Worm (Caenorhabditis elegans) whole organism, L2 larva: ENCODE data around the gene fbxa-10.

Experiments used
- C34F6.9 ChIP-seq: fragments of 150-350 bp; optimal IDR thresholded peaks from 2 replicates; lab custom pipeline; 2014; ENCODE audit warnings: missing biosample characterization, missing genetic modification characterization
- R02D3.7 ChIP-seq: fragments of 150-350 bp; optimal IDR thresholded peaks from 2 replicates; lab custom pipeline; 2014; ENCODE audit warnings: missing biosample characterization, missing genetic modification characterization
- ZK546.5 ChIP-seq: sonication (generic microtip); optimal IDR thresholded peaks from 2 replicates; lab custom pipeline; 2017; ENCODE audit warnings: missing biosample characterization, missing genetic modification characterization
- alr-1 ChIP-seq: fragments of 150-350 bp; optimal IDR thresholded peaks from 2 replicates; lab custom pipeline; 2014; ENCODE audit warnings: missing biosample characterization, missing genetic modification characterization
- ama-1 ChIP-seq: fragments of 150-350 bp; optimal IDR thresholded peaks from 2 replicates; lab custom pipeline; 2018; ENCODE audit warnings: inconsistent platforms
- blmp-1 ChIP-seq: sonication (generic microtip); optimal IDR thresholded peaks from 2 replicates; lab custom pipeline; 2017; ENCODE audit warnings: missing genetic modification characterization, mild to moderate bottlenecking, missing compliant biosample characterization, antibody characterized with exemption, moderate library complexity; ENCODE audit not compliant: insufficient read depth
- ceh-16 ChIP-seq: fragments of 150-350 bp; optimal IDR thresholded peaks from 2 replicates; lab custom pipeline; 2014; ENCODE audit warnings: missing biosample characterization, missing genetic modification characterization
- ceh-82 ChIP-seq: fragments of 150-350 bp; optimal IDR thresholded peaks from 2 replicates; lab custom pipeline; 2014; ENCODE audit warnings: missing biosample characterization, missing genetic modification characterization
- crh-2 ChIP-seq: sonication (generic microtip); optimal IDR thresholded peaks from 2 replicates; lab custom pipeline; 2017; ENCODE audit warnings: missing biosample characterization, missing genetic modification characterization
- dmd-4 ChIP-seq: sonication (generic microtip); optimal IDR thresholded peaks from 2 replicates; lab custom pipeline; 2017; ENCODE audit warnings: missing biosample characterization, missing genetic modification characterization
- egl-27 ChIP-seq: sonication (generic microtip); optimal IDR thresholded peaks from 3 replicates; lab custom pipeline; 2017; ENCODE audit warnings: missing biosample characterization, missing genetic modification reagents, missing genetic modification characterization
- elt-1 ChIP-seq: fragments of 150-350 bp; optimal IDR thresholded peaks from 2 replicates; lab custom pipeline; 2014; ENCODE audit warnings: missing biosample characterization, missing genetic modification characterization
- fos-1 ChIP-seq: fragments of 150-350 bp; optimal IDR thresholded peaks from 2 replicates; lab custom pipeline; 2014; ENCODE audit warnings: missing biosample characterization, missing genetic modification characterization
- gmeb-1 ChIP-seq: fragments of 150-350 bp; optimal IDR thresholded peaks from 2 replicates; lab custom pipeline; 2014; ENCODE audit warnings: missing biosample characterization, missing genetic modification characterization
- lin-13 ChIP-seq: fragments of 150-350 bp; optimal IDR thresholded peaks from 2 replicates; lab custom pipeline; 2014; ENCODE audit warnings: missing biosample characterization, missing genetic modification reagents, missing genetic modification characterization
- lin-39 ChIP-seq: fragments of 150-350 bp; optimal IDR thresholded peaks from 2 replicates; lab custom pipeline; 2014; ENCODE audit warnings: missing biosample characterization, missing genetic modification reagents, missing genetic modification characterization
- lsy-2 ChIP-seq, 2 experiments: fragments of 150-350 bp in 1 of 2; sonication (generic microtip) in 1 of 2; optimal IDR thresholded peaks; 2 replicates each; lab custom pipeline; 2014 to 2017; ENCODE audit warnings: missing biosample characterization in 2 of 2, missing genetic modification characterization in 2 of 2
- mab-5 ChIP-seq: fragments of 150-350 bp; optimal IDR thresholded peaks from 2 replicates; lab custom pipeline; 2014; ENCODE audit warnings: missing biosample characterization, missing genetic modification characterization
- mbf-1 ChIP-seq: sonication (generic microtip); optimal IDR thresholded peaks from 2 replicates; lab custom pipeline; 2017; ENCODE audit warnings: missing biosample characterization, missing genetic modification characterization
- nhr-10 ChIP-seq: sonication (generic microtip); optimal IDR thresholded peaks from 2 replicates; lab custom pipeline; 2017; ENCODE audit warnings: missing biosample characterization, missing genetic modification characterization
- nhr-12 ChIP-seq: fragments of 150-350 bp; optimal IDR thresholded peaks from 2 replicates; lab custom pipeline; 2014; ENCODE audit warnings: missing biosample characterization, missing genetic modification characterization
- nhr-129 ChIP-seq: fragments of 150-350 bp; optimal IDR thresholded peaks from 2 replicates; lab custom pipeline; 2014; ENCODE audit warnings: missing biosample characterization, missing genetic modification characterization
- nhr-21 ChIP-seq: fragments of 150-350 bp; optimal IDR thresholded peaks from 2 replicates; lab custom pipeline; 2014; ENCODE audit warnings: missing biosample characterization, missing genetic modification characterization
- nhr-23 ChIP-seq: fragments of 150-350 bp; optimal IDR thresholded peaks from 2 replicates; lab custom pipeline; 2014; ENCODE audit warnings: missing biosample characterization, missing genetic modification reagents, missing genetic modification characterization
- nhr-237 ChIP-seq: fragments of 150-350 bp; optimal IDR thresholded peaks from 2 replicates; lab custom pipeline; 2014; ENCODE audit warnings: missing biosample characterization, missing genetic modification characterization
- nhr-25 ChIP-seq: fragments of 150-350 bp; sonication (generic microtip); optimal IDR thresholded peaks from 3 replicates; lab custom pipeline; 2014; ENCODE audit warnings: missing biosample characterization, missing genetic modification characterization
- nhr-6 ChIP-seq: fragments of 150-350 bp; optimal IDR thresholded peaks from 2 replicates; lab custom pipeline; 2014; ENCODE audit warnings: missing biosample characterization, missing genetic modification characterization
- nhr-77 ChIP-seq: fragments of 150-350 bp; optimal IDR thresholded peaks from 2 replicates; lab custom pipeline; 2014; ENCODE audit warnings: missing biosample characterization, missing genetic modification characterization
- peb-1 ChIP-seq: fragments of 150-350 bp; optimal IDR thresholded peaks from 2 replicates; lab custom pipeline; 2014; ENCODE audit warnings: missing biosample characterization, missing genetic modification characterization
- sem-4 ChIP-seq: fragments of 150-350 bp; optimal IDR thresholded peaks from 2 replicates; lab custom pipeline; 2014; ENCODE audit warnings: missing biosample characterization, missing genetic modification reagents, missing genetic modification characterization
- skn-1 ChIP-seq: sonication (generic microtip); optimal IDR thresholded peaks from 2 replicates; lab custom pipeline; 2017; ENCODE audit warnings: missing biosample characterization, missing genetic modification characterization
- sma-9 ChIP-seq, 2 experiments: fragments of 150-350 bp in 1 of 2; sonication (generic microtip) in 1 of 2; optimal IDR thresholded peaks; 2 replicates each; lab custom pipeline; 2014 to 2016; ENCODE audit warnings: missing genetic modification characterization in 2 of 2, mild to moderate bottlenecking in 1 of 2, missing biosample characterization in 1 of 2, missing compliant biosample characterization in 1 of 2, missing genetic modification reagents in 1 of 2, moderate library complexity in 1 of 2
- unc-39 ChIP-seq: fragments of 150-350 bp; optimal IDR thresholded peaks from 2 replicates; lab custom pipeline; 2014; ENCODE audit warnings: missing biosample characterization, missing genetic modification characterization
- unc-55 ChIP-seq: fragments of 150-350 bp; sonication (generic microtip); optimal IDR thresholded peaks from 3 replicates; lab custom pipeline; 2014; ENCODE audit warnings: missing biosample characterization, missing genetic modification reagents, missing genetic modification characterization
- unc-62 ChIP-seq: fragments of 150-350 bp; optimal IDR thresholded peaks from 2 replicates; lab custom pipeline; 2014; ENCODE audit warnings: missing biosample characterization, missing genetic modification reagents, missing genetic modification characterization
- zag-1 ChIP-seq: fragments of 150-350 bp; optimal IDR thresholded peaks from 2 replicates; lab custom pipeline; 2014; ENCODE audit warnings: missing biosample characterization, missing genetic modification characterization
- ztf-1 ChIP-seq: fragments of 200-800 bp; sonication (Bioruptor generic); conservative IDR thresholded peaks from 2 replicates; pipeline ENCODE4 v1.3.6; 2022; ENCODE audit warnings: missing genetic modification characterization, missing compliant biosample characterization
- ztf-4 ChIP-seq: fragments of 150-350 bp; optimal IDR thresholded peaks from 2 replicates; lab custom pipeline; 2014; ENCODE audit warnings: missing biosample characterization, missing genetic modification characterization

fbxa-10 gene

ce11 chrIII:950472-950871 is 1.7 kb upstream of the fbxa-10 start, which contains the start of the genes fbxa-67 and fbxa-11:
TSS of gene fbxa-67 (minus strand) at chrIII:950670.
TSS of gene fbxa-11 (plus strand) at chrIII:950869.
- TF ChIP-seq crh-2 (tag; lab: Kevin White, UChicago) (no peak), nhr-21 (no peak), ceh-82 (no peak), R02D3.7 (tag; lab: Kevin White, UChicago) (no peak), egl-27 (tag; lab: Kevin White, UChicago) (no peak), ztf-4 (tag; lab: Kevin White, UChicago) (no peak), unc-55 (GFP tag; lab: Kevin White, UChicago) (peak; percentile 59), nhr-25 (tag; lab: Kevin White, UChicago) (no peak), fos-1 (tag; lab: Kevin White, UChicago) (no peak), unc-39 (no peak), nhr-129 (tag; lab: Kevin White, UChicago) (no peak), C34F6.9 (tag; lab: Kevin White, UChicago) (peak; percentile 39), blmp-1 (tag; lab: Kevin White, UChicago) (no peak), nhr-77 (tag; lab: Kevin White, UChicago) (no peak), nhr-237 (tag; lab: Kevin White, UChicago) (no peak), ceh-16 (tag; lab: Kevin White, UChicago) (no peak), ztf-1 (GFP tag; lab: Robert Waterston, UW) (no peak), elt-1 (tag; lab: Kevin White, UChicago) (no peak), nhr-6 (tag; lab: Kevin White, UChicago) (no peak), nhr-10 (tag; lab: Kevin White, UChicago) (no peak), lin-13 (GFP tag; lab: Kevin White, UChicago) (peak; percentile 2), ZK546.5 (tag; lab: Kevin White, UChicago) (no peak), nhr-23 (tag; lab: Kevin White, UChicago) (no peak), skn-1 (tag; lab: Kevin White, UChicago) (no peak), nhr-12 (no peak), lsy-2 (tag; optimal IDR thresholded peaks at IDR 0.05; lab: Kevin White, UChicago) (peak in 1 of 2 experiments; percentile 54), ama-1 (lab: Kevin White, UChicago) (no peak), sem-4 (tag; lab: Kevin White, UChicago) (no peak), unc-62 (GFP tag; lab: Kevin White, UChicago) (no peak), sma-9 (GFP tag; optimal IDR thresholded peaks at IDR 0.05; lab: Kevin White, UChicago) (no peak), sma-9 (tag; optimal IDR thresholded peaks at IDR 0.05; lab: Kevin White, UChicago) (no peak)

- TF ChIP-seq elt-1 (tag; lab: Kevin White, UChicago), result no peak
- no peak for TF ChIP-seq mab-5 (tag; lab: Kevin White, UChicago)
- no peak for TF ChIP-seq peb-1 (tag; lab: Kevin White, UChicago)
- no peak for TF ChIP-seq lin-39 (tag; lab: Kevin White, UChicago)
- TF ChIP-seq ceh-82, result no peak
- no peak for TF ChIP-seq sma-9 (GFP tag; optimal IDR thresholded peaks at IDR 0.05; lab: Kevin White, UChicago)
- TF ChIP-seq sma-9 (tag; optimal IDR thresholded peaks at IDR 0.05; lab: Kevin White, UChicago), result no peak
- no peak for TF ChIP-seq mbf-1 (tag; lab: Kevin White, UChicago)
- no peak for TF ChIP-seq zag-1 (tag; lab: Kevin White, UChicago)
- no peak for TF ChIP-seq lin-13 (GFP tag; lab: Kevin White, UChicago)
- no peak for TF ChIP-seq sem-4 (tag; lab: Kevin White, UChicago)
- no peak for TF ChIP-seq alr-1 (tag; lab: Kevin White, UChicago)
- TF ChIP-seq nhr-21, result no peak
- no peak for TF ChIP-seq gmeb-1
- no peak for TF ChIP-seq dmd-4
These were observed 2.4 kb downstream of the fbxa-10 start, which contains the start of the genes T12B5.15 and T12B5.14 for ce11 chrIII:954553-954952. TSS of gene T12B5.15 (minus strand) at chrIII:954653. TSS of gene T12B5.14 (plus strand) at chrIII:954873.

ce11 chrIII:955981-956380 is 3.8 kb downstream of the fbxa-10 start, which contains the start of gene fbxa-54:
TSS of gene fbxa-54 (plus strand) at chrIII:956334.
- TF ChIP-seq fos-1 (tag; lab: Kevin White, UChicago), result peak; percentile 84
- TF ChIP-seq gmeb-1, result peak; percentile 9
- no peak for TF ChIP-seq peb-1 (tag; lab: Kevin White, UChicago)
